Worm (Caenorhabditis elegans) whole organism, mixed stage, embryonic: ENCODE results near the gene Y66C5A.1.

Experiments
- blmp-1 ChIP-seq: fragments of 150-350 bp; optimal IDR thresholded peaks from 2 replicates; lab custom pipeline; 2014; ENCODE audit warnings: missing biosample characterization, missing genetic modification characterization
- ham-2 ChIP-seq: fragments of 200-800 bp; sonication (Bioruptor generic); optimal IDR thresholded peaks from 2 replicates; lab custom pipeline; 2018; ENCODE audit warnings: mild to moderate bottlenecking, missing genetic modification characterization, missing compliant biosample characterization
- lin-32 ChIP-seq: fragments of 200-800 bp; sonication (Bioruptor generic); optimal IDR thresholded peaks from 2 replicates; lab custom pipeline; 2018; ENCODE audit warnings: mild to moderate bottlenecking, missing genetic modification characterization, missing compliant biosample characterization

Y66C5A.1 gene

DNA sequence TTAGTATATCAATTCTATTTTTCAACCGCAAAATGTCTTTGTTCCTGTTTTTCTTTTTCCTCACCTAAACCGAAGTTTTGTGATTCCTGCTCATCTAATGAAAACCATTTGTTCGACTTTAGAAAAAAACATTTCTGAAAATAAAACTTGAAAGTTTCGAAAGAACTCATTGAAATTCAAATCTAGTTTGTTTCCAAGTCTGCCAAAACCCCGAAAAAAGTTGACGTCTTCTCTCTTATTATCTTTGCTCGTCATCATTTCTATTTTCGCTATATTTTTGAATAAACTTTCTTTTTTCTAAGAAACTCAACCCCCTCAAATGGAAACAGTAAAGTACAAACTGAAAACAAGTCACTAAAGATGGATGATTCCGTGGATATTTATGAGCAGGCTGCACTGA, 49.5 kb downstream of the Y66C5A.1 start, which contains the start of gene frpr-17:
Gene frpr-17, plus strand, starts transcription at position 301 of the 400 bp plus-strand sequence.
- TF ChIP-seq lin-32 (GFP tag; lab: Kevin White, UChicago) (no peak), ham-2 (GFP tag; lab: Kevin White, UChicago) (no peak), blmp-1 (no peak)
